Worm (Caenorhabditis elegans): ENCODE results near the gene cdh-7.

cdh-7 gene

DNA sequence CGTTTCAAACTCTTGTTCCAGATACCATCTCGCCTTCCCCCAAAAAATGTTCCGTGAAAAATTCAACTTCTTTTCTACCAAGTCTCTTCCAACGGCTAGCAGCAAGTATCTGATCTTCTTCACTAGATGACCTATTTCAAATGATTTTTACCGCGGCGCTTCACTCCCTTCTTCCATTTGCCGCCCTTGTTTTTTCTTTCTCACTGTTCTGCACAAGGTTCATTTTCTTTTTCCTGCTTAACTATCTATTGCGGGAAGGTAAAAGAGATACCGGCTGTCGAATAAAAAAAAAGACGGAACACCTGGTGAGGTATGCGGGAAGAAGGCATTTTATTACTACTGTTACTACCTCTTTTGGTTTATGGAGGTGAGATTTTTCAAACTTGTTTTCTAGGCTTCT lies at the start of gene cdh-7:
TSS of gene cdh-7 (plus strand) at position 214 of the 400 bp plus-strand sequence.
- no peak for TF ChIP-seq flt-1 (GFP tag; IDR thresholded peaks at IDR 0.05)
- TF ChIP-seq med-1 (GFP tag; optimal IDR thresholded peaks at IDR 0.05; ENCODE audit: insufficient read depth) = no peak
- TF ChIP-seq klf-2 (GFP tag; conservative IDR thresholded peaks at IDR 0.05) = no peak
- no peak for TF ChIP-seq tab-1 (GFP tag; IDR thresholded peaks at IDR 0.05)
- TF ChIP-seq ztf-23 (GFP tag; IDR thresholded peaks at IDR 0.05) = no peak
- no peak for TF ChIP-seq ztf-29 (GFP tag; IDR thresholded peaks at IDR 0.05)
- TF ChIP-seq cog-1 (tag; optimal IDR thresholded peaks at IDR 0.05) = no peak

ce11 chrII:14794935-14795454 lies 48.0 kb upstream of the cdh-7 start, which contains the start of gene eif-3.B:
eif-3.B (plus strand) TSS chrII:14795404.
- TF ChIP-seq T22C8.4 (GFP tag; IDR thresholded peaks at IDR 0.05) = peak; percentile 74
- no peak for TF ChIP-seq ztf-29 (GFP tag; IDR thresholded peaks at IDR 0.05)
- TF ChIP-seq cog-1 (tag; optimal IDR thresholded peaks at IDR 0.05) = peak; percentile 88
- TF ChIP-seq ref-1 (GFP tag; conservative IDR thresholded peaks at IDR 0.05) = no peak
- peak; percentile 76 for TF ChIP-seq flt-1 (GFP tag; IDR thresholded peaks at IDR 0.05)
- TF ChIP-seq klf-2 (GFP tag; conservative IDR thresholded peaks at IDR 0.05) = peak; percentile 63; the same call in 1 of the 2 replicates
- no peak for TF ChIP-seq med-1 (GFP tag; optimal IDR thresholded peaks at IDR 0.05; ENCODE audit: insufficient read depth)
- TF ChIP-seq ztf-23 (GFP tag; IDR thresholded peaks at IDR 0.05) = peak; percentile 86

DNA sequence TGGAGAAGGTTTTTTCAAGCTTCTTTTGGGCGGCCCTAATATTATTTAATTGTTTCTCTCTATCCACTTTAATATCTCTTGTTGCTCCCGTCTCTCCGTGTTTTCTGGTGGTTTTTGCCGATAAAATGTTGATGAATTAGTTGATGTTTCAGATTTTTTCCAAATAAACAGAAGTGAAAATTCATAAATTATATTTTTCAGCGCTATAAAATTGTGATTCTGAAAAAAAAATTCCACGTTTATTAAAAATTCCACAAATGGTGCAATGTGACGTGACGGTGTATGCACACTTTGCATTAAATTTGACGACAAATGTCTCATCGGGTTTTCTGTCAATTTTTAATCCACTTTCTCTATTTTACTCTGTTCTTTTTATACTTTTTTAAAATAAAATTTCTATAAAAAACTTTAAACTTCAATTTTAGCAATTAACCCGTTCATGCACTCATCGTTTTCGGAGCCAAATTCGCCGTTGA lies 44.9 kb upstream of the cdh-7 start, which contains the start of gene tbc-20:
TSS of gene tbc-20 (plus strand) at position 426 of the 476 bp plus-strand sequence.
- TF ChIP-seq cog-1 (tag; optimal IDR thresholded peaks at IDR 0.05) (no peak), klf-2 (GFP tag; conservative IDR thresholded peaks at IDR 0.05) (no peak), T22C8.4 (GFP tag; IDR thresholded peaks at IDR 0.05) (no peak), tab-1 (GFP tag; IDR thresholded peaks at IDR 0.05) (no peak), med-1 (GFP tag; optimal IDR thresholded peaks at IDR 0.05; ENCODE audit: insufficient read depth) (no peak), ztf-23 (GFP tag; IDR thresholded peaks at IDR 0.05) (no peak)

DNA sequence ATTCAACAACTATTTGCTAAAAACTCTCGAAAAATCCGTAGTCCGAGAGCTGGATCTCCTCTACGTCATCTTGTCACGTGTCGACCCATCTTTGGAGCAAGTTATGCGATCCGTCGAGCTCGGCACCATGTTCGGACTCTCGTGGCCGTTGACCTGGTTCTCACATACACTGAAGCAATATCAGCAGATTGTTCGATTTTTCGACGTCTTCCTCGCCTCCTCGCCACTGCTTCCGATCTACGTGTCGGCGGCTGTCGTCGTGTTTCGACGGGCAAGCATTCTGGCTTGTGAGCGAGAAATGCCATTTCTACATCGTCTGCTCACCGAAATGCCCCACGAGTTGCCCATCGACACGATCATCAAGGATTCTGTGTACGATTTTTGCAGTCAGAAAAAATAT lies 43.7 kb upstream of the cdh-7 start:
- TF ChIP-seq cog-1 (tag; optimal IDR thresholded peaks at IDR 0.05) = no peak
- no peak for TF ChIP-seq tab-1 (GFP tag; IDR thresholded peaks at IDR 0.05)
- no peak for TF ChIP-seq klf-2 (GFP tag; conservative IDR thresholded peaks at IDR 0.05)
- TF ChIP-seq ztf-29 (GFP tag; IDR thresholded peaks at IDR 0.05) = no peak
- TF ChIP-seq med-1 (GFP tag; optimal IDR thresholded peaks at IDR 0.05; ENCODE audit: insufficient read depth) = no peak
- TF ChIP-seq ztf-23 (GFP tag; IDR thresholded peaks at IDR 0.05) = no peak
- TF ChIP-seq flt-1 (GFP tag; IDR thresholded peaks at IDR 0.05) = no peak
- TF ChIP-seq T22C8.4 (GFP tag; IDR thresholded peaks at IDR 0.05) = no peak
- TF ChIP-seq ref-1 (GFP tag; conservative IDR thresholded peaks at IDR 0.05) = no peak

ce11 chrII:14801086-14801531 lies 41.9 kb upstream of the cdh-7 start:
- no peak for TF ChIP-seq T22C8.4 (GFP tag; IDR thresholded peaks at IDR 0.05)
- 0 out of 2 replicates have a peak, but pooled peaks have one; percentile 44 for TF ChIP-seq ref-1 (GFP tag; conservative IDR thresholded peaks at IDR 0.05)
- TF ChIP-seq ztf-23 (GFP tag; IDR thresholded peaks at IDR 0.05) = no peak
- no peak for TF ChIP-seq ztf-29 (GFP tag; IDR thresholded peaks at IDR 0.05)
- no peak for TF ChIP-seq klf-2 (GFP tag; conservative IDR thresholded peaks at IDR 0.05)
- TF ChIP-seq flt-1 (GFP tag; IDR thresholded peaks at IDR 0.05) = peak; percentile 85
- TF ChIP-seq tab-1 (GFP tag; IDR thresholded peaks at IDR 0.05) = no peak; the same call in 1 of the 2 replicates

DNA sequence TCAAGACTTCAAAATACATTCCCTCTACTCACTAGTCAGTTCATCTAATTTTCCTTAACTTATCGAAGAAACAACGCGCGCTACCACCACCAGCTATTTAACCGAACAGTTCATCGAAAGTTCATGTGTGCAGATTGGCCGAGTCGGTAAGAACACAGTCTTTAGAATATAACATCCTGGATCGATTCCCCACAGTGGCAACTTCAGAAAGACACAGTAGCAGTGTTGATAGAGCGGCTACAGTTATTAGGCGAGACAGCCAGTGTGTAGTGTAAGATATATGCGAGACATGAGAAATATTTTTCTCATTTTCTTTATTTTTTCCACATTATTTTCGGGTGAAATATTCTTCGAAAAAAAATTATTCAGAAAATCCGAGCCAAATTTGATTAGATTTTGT lies 40.5 kb upstream of the cdh-7 start:
- TF ChIP-seq flt-1 (GFP tag; IDR thresholded peaks at IDR 0.05) = 0 out of 2 replicates have a peak, but pooled peaks have one; percentile 21

ce11 chrII:14804259-14804899 lies 38.6 kb upstream of the cdh-7 start, which contains the start of gene W01D2.3:
W01D2.3 (minus strand) TSS chrII:14804309.
- peak; percentile 90 for TF ChIP-seq tab-1 (GFP tag; IDR thresholded peaks at IDR 0.05)
- peak; percentile 66 for TF ChIP-seq med-1 (GFP tag; optimal IDR thresholded peaks at IDR 0.05; ENCODE audit: insufficient read depth)
- TF ChIP-seq cog-1 (tag; optimal IDR thresholded peaks at IDR 0.05) = peak; percentile 82
- TF ChIP-seq T22C8.4 (GFP tag; IDR thresholded peaks at IDR 0.05) = peak; percentile 87
- TF ChIP-seq ztf-29 (GFP tag; IDR thresholded peaks at IDR 0.05) = peak; percentile 83
- peak; percentile 93 for TF ChIP-seq flt-1 (GFP tag; IDR thresholded peaks at IDR 0.05)
- peak; percentile 93 for TF ChIP-seq ztf-23 (GFP tag; IDR thresholded peaks at IDR 0.05)
- TF ChIP-seq ref-1 (GFP tag; conservative IDR thresholded peaks at IDR 0.05) = peak; percentile 84
- peak; percentile 86 for TF ChIP-seq klf-2 (GFP tag; conservative IDR thresholded peaks at IDR 0.05)

ce11 chrII:14805686-14806085 lies 37.3 kb upstream of the cdh-7 start, which contains the start of gene srt-11:
srt-11 (plus strand) TSS chrII:14805986.
- TF ChIP-seq med-1 (GFP tag; optimal IDR thresholded peaks at IDR 0.05; ENCODE audit: insufficient read depth) = no peak
- no peak for TF ChIP-seq ref-1 (GFP tag; conservative IDR thresholded peaks at IDR 0.05)
- TF ChIP-seq T22C8.4 (GFP tag; IDR thresholded peaks at IDR 0.05) = no peak
- TF ChIP-seq klf-2 (GFP tag; conservative IDR thresholded peaks at IDR 0.05) = no peak
- no peak for TF ChIP-seq tab-1 (GFP tag; IDR thresholded peaks at IDR 0.05)
- no peak for TF ChIP-seq cog-1 (tag; optimal IDR thresholded peaks at IDR 0.05)
- TF ChIP-seq flt-1 (GFP tag; IDR thresholded peaks at IDR 0.05) = no peak
- TF ChIP-seq ztf-29 (GFP tag; IDR thresholded peaks at IDR 0.05) = no peak
- no peak for TF ChIP-seq ztf-23 (GFP tag; IDR thresholded peaks at IDR 0.05)

DNA sequence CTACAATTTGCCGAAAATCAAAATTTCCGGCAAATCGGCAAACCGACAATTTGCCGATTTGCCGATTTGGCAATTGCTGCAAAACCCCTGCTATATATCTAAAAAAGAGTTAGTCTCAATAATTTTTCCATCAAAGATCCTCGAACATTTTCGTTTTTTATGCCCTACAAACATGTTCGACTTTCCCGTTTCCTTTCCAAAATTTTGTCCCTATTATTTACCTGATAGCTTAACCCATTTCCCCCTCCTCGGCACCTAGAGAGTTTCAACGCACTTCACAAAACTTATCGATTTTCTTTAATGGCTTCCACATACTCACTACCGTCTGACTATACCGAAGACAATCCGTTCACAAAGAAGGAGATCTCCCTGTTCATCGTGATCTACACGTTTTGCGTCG lies 34.3 kb upstream of the cdh-7 start, which contains the start of gene W01D2.6:
TSS of gene W01D2.6 (plus strand) at position 301 of the 400 bp plus-strand sequence.
- TF ChIP-seq ztf-29 (GFP tag; IDR thresholded peaks at IDR 0.05) = no peak
- no peak for TF ChIP-seq tab-1 (GFP tag; IDR thresholded peaks at IDR 0.05)
- no peak for TF ChIP-seq ztf-23 (GFP tag; IDR thresholded peaks at IDR 0.05)
- no peak for TF ChIP-seq klf-2 (GFP tag; conservative IDR thresholded peaks at IDR 0.05)
- no peak for TF ChIP-seq flt-1 (GFP tag; IDR thresholded peaks at IDR 0.05)
- TF ChIP-seq cog-1 (tag; optimal IDR thresholded peaks at IDR 0.05) = no peak
- TF ChIP-seq med-1 (GFP tag; optimal IDR thresholded peaks at IDR 0.05; ENCODE audit: insufficient read depth) = no peak
- TF ChIP-seq ref-1 (GFP tag; conservative IDR thresholded peaks at IDR 0.05) = no peak
- TF ChIP-seq T22C8.4 (GFP tag; IDR thresholded peaks at IDR 0.05) = no peak
